Worm (Caenorhabditis elegans) whole organism, L2 larva: ENCODE data around the gene C08F11.7.
"Not testable (repeated sequence)": the region's sequence is repeated elsewhere in the genome, so short reads cannot be mapped to it uniquely, and the experiment has no call there.

Experiments
- dmd-4 ChIP-seq: sonication (generic microtip); optimal IDR thresholded peaks from 2 replicates; lab custom pipeline; 2017; ENCODE audit warnings: missing biosample characterization, missing genetic modification characterization
- egl-27 ChIP-seq: sonication (generic microtip); optimal IDR thresholded peaks from 3 replicates; lab custom pipeline; 2017; ENCODE audit warnings: missing biosample characterization, missing genetic modification reagents, missing genetic modification characterization
- elt-3 ChIP-seq: sonication (generic microtip); optimal IDR thresholded peaks from 2 replicates; lab custom pipeline; 2017; ENCODE audit warnings: missing biosample characterization, missing genetic modification characterization
- lin-39 ChIP-seq: fragments of 150-350 bp; optimal IDR thresholded peaks from 2 replicates; lab custom pipeline; 2014; ENCODE audit warnings: missing biosample characterization, missing genetic modification reagents, missing genetic modification characterization
- mdl-1 ChIP-seq, 2 experiments: fragments of 150-350 bp in 1 of 2; sonication (generic microtip) in 1 of 2; optimal IDR thresholded peaks; 2 replicates each; lab custom pipeline; 2017; ENCODE audit warnings: missing biosample characterization in 2 of 2, missing genetic modification characterization in 2 of 2
- nhr-10 ChIP-seq: sonication (generic microtip); optimal IDR thresholded peaks from 2 replicates; lab custom pipeline; 2017; ENCODE audit warnings: missing biosample characterization, missing genetic modification characterization
- nhr-237 ChIP-seq: fragments of 150-350 bp; optimal IDR thresholded peaks from 2 replicates; lab custom pipeline; 2014; ENCODE audit warnings: missing biosample characterization, missing genetic modification characterization
- sma-9 ChIP-seq, 2 experiments: fragments of 150-350 bp in 1 of 2; sonication (generic microtip) in 1 of 2; optimal IDR thresholded peaks; 2 replicates each; lab custom pipeline; 2014 to 2016; ENCODE audit warnings: missing genetic modification characterization in 2 of 2, mild to moderate bottlenecking in 1 of 2, missing biosample characterization in 1 of 2, missing compliant biosample characterization in 1 of 2, missing genetic modification reagents in 1 of 2, moderate library complexity in 1 of 2
- snpc-4 ChIP-seq: fragments of 150-350 bp; optimal IDR thresholded peaks from 2 replicates; lab custom pipeline; 2014; ENCODE audit warnings: missing biosample characterization, missing genetic modification characterization
- unc-62 ChIP-seq: fragments of 150-350 bp; optimal IDR thresholded peaks from 2 replicates; lab custom pipeline; 2014; ENCODE audit warnings: missing biosample characterization, missing genetic modification reagents, missing genetic modification characterization

- TF ChIP-seq sma-9 (GFP tag; optimal IDR thresholded peaks at IDR 0.05; lab: Kevin White, UChicago); sma-9 (tag; optimal IDR thresholded peaks at IDR 0.05; lab: Kevin White, UChicago); nhr-10; unc-62 (GFP tag; lab: Kevin White, UChicago); dmd-4 (tag; lab: Kevin White, UChicago); snpc-4 (tag; lab: Kevin White, UChicago); lin-39 (tag; lab: Kevin White, UChicago); egl-27; mdl-1 (tag; optimal IDR thresholded peaks at IDR 0.05; lab: Kevin White, UChicago); nhr-237 (tag; lab: Kevin White, UChicago); elt-3 (tag; lab: Kevin White, UChicago): not testable (repeated sequence)
Observed at ce11 chrIV:13659449-13659848, 22.4 kb downstream of the C08F11.7 start, which contains the start of gene Y45F10C.1.
